Fruit fly (Drosophila melanogaster) whole organism, embryonic: ENCODE data around the gene CG42390.
A peak's percentile ranks its signal among the peaks of the same experiment; 100 is the strongest.

Experiments
- Ada2b ChIP-seq: fragments of 200-800 bp; sonication (Bioruptor generic); IDR thresholded peaks from 2 replicates; pipeline ENCODE4 v1.3.6; 2022; ENCODE audit warnings: missing biosample characterization, missing genetic modification characterization
- Aef1 ChIP-seq: fragments of 200-800 bp; sonication (Bioruptor generic); IDR thresholded peaks from 3 replicates; pipeline ENCODE4 v1.3.6; 2022; ENCODE audit warnings: missing biosample characterization, missing genetic modification characterization
- Asciz ChIP-seq: fragments of 200-800 bp; sonication (Bioruptor generic); optimal IDR thresholded peaks from 2 replicates; lab custom pipeline; 2017; ENCODE audit warnings: missing biosample characterization, mild to moderate bottlenecking, missing genetic modification characterization, missing genetic modification reagents
- Bteb2 ChIP-seq: fragments of 200-800 bp; sonication (Bioruptor generic); optimal IDR thresholded peaks from 2 replicates; lab custom pipeline; 2016; ENCODE audit warnings: missing biosample characterization, missing genetic modification characterization
- CG10462 ChIP-seq: fragments of 200-800 bp; sonication (Bioruptor generic); optimal IDR thresholded peaks from 2 replicates; lab custom pipeline; 2016; ENCODE audit warnings: missing biosample characterization, missing genetic modification characterization
- CG11560 ChIP-seq: fragments of 200-800 bp; sonication (Bioruptor generic); IDR thresholded peaks from 3 replicates; pipeline ENCODE4 v1.3.6; 2022; ENCODE audit warnings: missing biosample characterization, missing genetic modification characterization
- CG11695 ChIP-seq: fragments of 200-800 bp; sonication (Bioruptor generic); IDR thresholded peaks from 3 replicates; pipeline ENCODE4 v1.3.6; 2022; ENCODE audit warnings: missing biosample characterization, missing genetic modification characterization
- CG15269 ChIP-seq: fragments of 200-800 bp; sonication (Bioruptor generic); optimal IDR thresholded peaks from 2 replicates; lab custom pipeline; 2018; ENCODE audit warnings: missing biosample characterization, mild to moderate bottlenecking, missing genetic modification characterization, moderate library complexity
- CG17385 ChIP-seq: fragments of 200-800 bp; sonication (Bioruptor generic); optimal IDR thresholded peaks from 3 replicates; lab custom pipeline; 2018; ENCODE audit warnings: missing biosample characterization, mild to moderate bottlenecking, missing genetic modification characterization
- CG17912 ChIP-seq: fragments of 200-800 bp; sonication (Bioruptor generic); optimal IDR thresholded peaks from 2 replicates; lab custom pipeline; 2018; ENCODE audit warnings: missing biosample characterization, mild to moderate bottlenecking, missing genetic modification characterization
- CG2875 ChIP-seq: fragments of 200-800 bp; sonication (Bioruptor generic); optimal IDR thresholded peaks from 2 replicates; lab custom pipeline; 2017; ENCODE audit warnings: missing biosample characterization, mild to moderate bottlenecking, missing genetic modification characterization, missing genetic modification reagents
- CG31441 ChIP-seq: fragments of 200-800 bp; sonication (Bioruptor generic); IDR thresholded peaks from 2 replicates; pipeline ENCODE4 v1.3.6; 2022; ENCODE audit warnings: missing biosample characterization, missing genetic modification characterization
- CG6765 ChIP-seq: fragments of 200-800 bp; sonication (Bioruptor generic); optimal IDR thresholded peaks from 3 replicates; lab custom pipeline; 2017; ENCODE audit warnings: missing biosample characterization, mild to moderate bottlenecking, missing genetic modification characterization
- CG6813 ChIP-seq: fragments of 200-800 bp; sonication (Bioruptor generic); optimal IDR thresholded peaks from 2 replicates; lab custom pipeline; 2017; ENCODE audit warnings: missing biosample characterization, missing genetic modification characterization, mild to moderate bottlenecking, moderate library complexity, missing genetic modification reagents
- CG9797 ChIP-seq: fragments of 200-800 bp; sonication (Bioruptor generic); optimal IDR thresholded peaks from 3 replicates; lab custom pipeline; 2018; ENCODE audit warnings: missing biosample characterization, mild to moderate bottlenecking, missing genetic modification characterization
- D ChIP-seq, 2 experiments: fragments of 200-800 bp in 1 of 2; fragments of >200 bp in 1 of 2; sonication (Bioruptor generic) in 1 of 2; optimal IDR thresholded peaks; 2 replicates in 1 of 2; 3 replicates in 1 of 2; lab custom pipeline; 2017; ENCODE audit warnings: mild to moderate bottlenecking in 1 of 2, missing biosample characterization in 1 of 2, missing genetic modification characterization in 1 of 2, missing genetic modification reagents in 1 of 2
- Dek ChIP-seq: fragments of 200-800 bp; sonication (Bioruptor generic); optimal IDR thresholded peaks from 3 replicates; lab custom pipeline; 2019; ENCODE audit warnings: missing biosample characterization, mild to moderate bottlenecking, missing genetic modification characterization, moderate library complexity
- Drgx ChIP-seq: fragments of 200-800 bp; sonication (Bioruptor generic); IDR thresholded peaks from 2 replicates; pipeline ENCODE4 v1.3.6; 2022; ENCODE audit warnings: missing biosample characterization, missing genetic modification characterization
- E2f1 ChIP-seq: fragments of 200-800 bp; sonication (Bioruptor generic); IDR thresholded peaks from 2 replicates; pipeline ENCODE4 v1.3.6; 2022; ENCODE audit warnings: missing biosample characterization, missing genetic modification characterization
- H2.0 ChIP-seq: fragments of 200-800 bp; sonication (Bioruptor generic); IDR thresholded peaks from 2 replicates; pipeline ENCODE4 v1.3.6; 2022; ENCODE audit warnings: missing biosample characterization, missing genetic modification characterization
- Lhr ChIP-seq: fragments of 200-800 bp; sonication (Bioruptor generic); optimal IDR thresholded peaks from 3 replicates; lab custom pipeline; 2017; ENCODE audit warnings: mild to moderate bottlenecking, missing biosample characterization, missing genetic modification reagents, missing genetic modification characterization
- MTF-1 ChIP-seq: fragments of 200-800 bp; sonication (Bioruptor generic); optimal IDR thresholded peaks from 2 replicates; lab custom pipeline; 2018; ENCODE audit warnings: missing biosample characterization, mild to moderate bottlenecking, missing genetic modification characterization, borderline replicate concordance
- Max ChIP-seq: fragments of 200-800 bp; sonication (Bioruptor generic); optimal IDR thresholded peaks from 2 replicates; lab custom pipeline; 2016; ENCODE audit warnings: missing biosample characterization, mild to moderate bottlenecking, missing genetic modification characterization
- NC2β ChIP-seq: fragments of 200-800 bp; sonication (Bioruptor generic); optimal IDR thresholded peaks from 2 replicates; lab custom pipeline; 2016; ENCODE audit warnings: missing biosample characterization, missing genetic modification characterization
- Oli ChIP-seq: fragments of 200-800 bp; sonication (Bioruptor generic); optimal IDR thresholded peaks from 2 replicates; lab custom pipeline; 2018; ENCODE audit warnings: missing biosample characterization, mild to moderate bottlenecking, missing genetic modification characterization, moderate library complexity
- Scr ChIP-seq: fragments of 200-800 bp; sonication (Bioruptor generic); IDR thresholded peaks from 2 replicates; pipeline ENCODE4 v1.3.6; 2022; ENCODE audit warnings: missing biosample characterization, missing genetic modification characterization; ENCODE audit not compliant: partially characterized antibody
- ara ChIP-seq: fragments of 200-800 bp; sonication (Bioruptor generic); IDR thresholded peaks from 2 replicates; pipeline ENCODE4 v1.3.6; 2022; ENCODE audit warnings: missing biosample characterization, missing genetic modification characterization
- btn ChIP-seq: fragments of 200-800 bp; sonication (Bioruptor generic); optimal IDR thresholded peaks from 2 replicates; lab custom pipeline; 2016; ENCODE audit warnings: missing biosample characterization, missing genetic modification characterization
- chn ChIP-seq: fragments of 200-800 bp; sonication (Bioruptor generic); optimal IDR thresholded peaks from 2 replicates; lab custom pipeline; 2016; ENCODE audit warnings: missing biosample characterization, missing genetic modification characterization
- dysf ChIP-seq: fragments of 200-800 bp; sonication (Bioruptor generic); IDR thresholded peaks from 3 replicates; pipeline ENCODE4 v1.3.6; 2022; ENCODE audit warnings: missing biosample characterization, missing genetic modification characterization
- emc ChIP-seq: fragments of 200-800 bp; sonication (Bioruptor generic); optimal IDR thresholded peaks from 2 replicates; lab custom pipeline; 2016; ENCODE audit warnings: missing biosample characterization, missing genetic modification characterization
- exex ChIP-seq: fragments of 200-800 bp; sonication (Bioruptor generic); optimal IDR thresholded peaks from 4 replicates; lab custom pipeline; 2018; ENCODE audit warnings: missing biosample characterization, mild to moderate bottlenecking, missing genetic modification characterization, moderate library complexity
- fd96Cb ChIP-seq: fragments of 200-800 bp; sonication (Bioruptor generic); optimal IDR thresholded peaks from 2 replicates; lab custom pipeline; 2018; ENCODE audit warnings: missing biosample characterization, mild to moderate bottlenecking, missing genetic modification characterization, moderate library complexity
- insv ChIP-seq, 2 experiments: fragments of 200-800 bp; sonication (Bioruptor generic); optimal IDR thresholded peaks; 3 replicates each; lab custom pipeline; 2016 to 2018; ENCODE audit warnings: missing biosample characterization in 2 of 2, missing genetic modification characterization in 2 of 2
- jumu ChIP-seq: fragments of 200-800 bp; sonication (Bioruptor generic); optimal IDR thresholded peaks from 3 replicates; lab custom pipeline; 2016; ENCODE audit warnings: missing biosample characterization, missing genetic modification characterization
- knrl ChIP-seq: fragments of 200-800 bp; sonication (Bioruptor generic); IDR thresholded peaks from 3 replicates; pipeline ENCODE4 v1.3.6; 2022; ENCODE audit warnings: missing biosample characterization, missing genetic modification characterization; ENCODE audit not compliant: partially characterized antibody
- nerfin-1 ChIP-seq: fragments of 200-800 bp; sonication (Bioruptor generic); optimal IDR thresholded peaks from 3 replicates; lab custom pipeline; 2019; ENCODE audit warnings: missing biosample characterization, mild to moderate bottlenecking, missing genetic modification characterization, moderate library complexity
- nerfin-2 ChIP-seq: fragments of 200-800 bp; sonication (Bioruptor generic); IDR thresholded peaks from 2 replicates; pipeline ENCODE4 v1.3.6; 2022; ENCODE audit warnings: missing biosample characterization, missing genetic modification characterization; ENCODE audit not compliant: partially characterized antibody
- odd ChIP-seq: fragments of 200-800 bp; sonication (Bioruptor generic); optimal IDR thresholded peaks from 2 replicates; lab custom pipeline; 2017; ENCODE audit warnings: missing biosample characterization, mild to moderate bottlenecking, missing genetic modification characterization
- otp ChIP-seq: fragments of 200-800 bp; sonication (Bioruptor generic); IDR thresholded peaks from 3 replicates; pipeline ENCODE4, ENCODE4 v1.3.6; 2022; ENCODE audit warnings: missing biosample characterization, missing genetic modification characterization
- pb ChIP-seq: fragments of 200-800 bp; sonication (Bioruptor generic); optimal IDR thresholded peaks from 3 replicates; lab custom pipeline; 2016; ENCODE audit warnings: missing biosample characterization, missing genetic modification characterization
- pum ChIP-seq: fragments of 200-800 bp; sonication (Bioruptor generic); optimal IDR thresholded peaks from 2 replicates; lab custom pipeline; 2016; ENCODE audit warnings: missing biosample characterization, missing genetic modification characterization
- pzg ChIP-seq: fragments of 200-800 bp; sonication (Bioruptor generic); optimal IDR thresholded peaks from 3 replicates; lab custom pipeline; 2018; ENCODE audit warnings: missing biosample characterization, mild to moderate bottlenecking, missing genetic modification characterization, moderate library complexity
- repo ChIP-seq: fragments of 200-800 bp; sonication (Bioruptor generic); optimal IDR thresholded peaks from 2 replicates; lab custom pipeline; 2016; ENCODE audit warnings: missing biosample characterization, missing genetic modification characterization
- sc ChIP-seq, 3 experiments: fragments of >200 bp in 2 of 3; fragments of 200-800 bp in 1 of 3; sonication (Bioruptor generic) in 1 of 3; optimal IDR thresholded peaks; 2 replicates in 2 of 3; 3 replicates in 1 of 3; lab custom pipeline; 2017; ENCODE audit warnings: mild to moderate bottlenecking in 1 of 3, missing biosample characterization in 1 of 3, missing genetic modification characterization in 1 of 3, missing genetic modification reagents in 1 of 3
- shn ChIP-seq: fragments of 200-800 bp; sonication (Bioruptor generic); optimal IDR thresholded peaks from 3 replicates; lab custom pipeline; 2016; ENCODE audit warnings: missing biosample characterization, missing genetic modification characterization
- slbo ChIP-seq: fragments of 200-800 bp; sonication (Bioruptor generic); IDR thresholded peaks from 2 replicates; pipeline ENCODE4 v1.3.6; 2022; ENCODE audit warnings: missing biosample characterization, missing genetic modification characterization
- tap ChIP-seq: fragments of 200-800 bp; optimal IDR thresholded peaks from 3 replicates; lab custom pipeline; 2019; ENCODE audit warnings: missing biosample characterization, mild to moderate bottlenecking, missing genetic modification characterization, moderate library complexity
- trh ChIP-seq: fragments of 200-800 bp; sonication (Bioruptor generic); optimal IDR thresholded peaks from 2 replicates; lab custom pipeline; 2016; ENCODE audit warnings: missing biosample characterization, missing genetic modification characterization
- zfh1 ChIP-seq: fragments of 200-800 bp; sonication (Bioruptor generic); IDR thresholded peaks from 3 replicates; pipeline ENCODE4 v1.3.6; 2022; ENCODE audit warnings: missing biosample characterization, missing genetic modification characterization

Gene CG42390

dm6 chr3R:22139113-22139512, 19.3 kb downstream of the CG42390 start (continued):
- TF ChIP-seq zfh1 (GFP tag; lab: Robert Waterston, UW) (peak; percentile 91), pb (GFP tag; lab: Kevin White, UChicago) (peak; percentile 37), nerfin-1 (tag; lab: Kevin White, UChicago) (no peak), otp (GFP tag; lab: Robert Waterston, UW) (peak; percentile 79; the same call in 2 of the 3 replicates), chn (GFP tag; lab: Kevin White, UChicago) (peak; percentile 60), Aef1 (GFP tag; lab: Robert Waterston, UW) (peak; percentile 61; the same call in 2 of the 3 replicates), repo (peak; percentile 51), Scr (GFP tag; lab: Robert Waterston, UW) (no peak), emc (GFP tag; lab: Kevin White, UChicago) (no peak), exex (no peak), CG6813 (GFP tag; lab: Kevin White, UChicago) (peak; percentile 70), CG11695 (GFP tag; lab: Robert Waterston, UW) (peak; percentile 52; the same call in 1 of the 3 replicates), E2f1 (GFP tag; lab: Robert Waterston, UW) (peak; percentile 80), CG17385 (peak; percentile 30), shn (peak; percentile 37), Lhr (GFP tag; lab: Kevin White, UChicago) (peak; percentile 26), CG15269 (tag; lab: Kevin White, UChicago) (peak; percentile 34), CG6765 (GFP tag; lab: Kevin White, UChicago) (no peak), CG10462 (peak; percentile 54), Dek (no peak), odd (GFP tag; lab: Kevin White, UChicago) (peak; percentile 35), nerfin-2 (GFP tag; lab: Robert Waterston, UW) (no peak), fd96Cb (tag; lab: Kevin White, UChicago) (peak; percentile 77), H2.0 (peak; percentile 76), Drgx (GFP tag; lab: Robert Waterston, UW) (peak; percentile 85), knrl (GFP tag; lab: Robert Waterston, UW) (no peak), CG11560 (tag; lab: Robert Waterston, UW) (no peak), sc (optimal IDR thresholded peaks at IDR 0.05; lab: Kevin White, UChicago) (no peak), sc (GFP tag; optimal IDR thresholded peaks at IDR 0.05; lab: Kevin White, UChicago) (peak; percentile 37), slbo (GFP tag; lab: Robert Waterston, UW) (peak; percentile 68), NC2β (GFP tag; lab: Kevin White, UChicago) (peak; percentile 39), ara (GFP tag; lab: Robert Waterston, UW) (peak; percentile 84), Bteb2 (no peak), D (optimal IDR thresholded peaks at IDR 0.05; lab: Kevin White, UChicago) (no peak), D (GFP tag; optimal IDR thresholded peaks at IDR 0.05; lab: Kevin White, UChicago) (peak; percentile 69), jumu (peak; percentile 74), pzg (no peak), CG2875 (GFP tag; lab: Kevin White, UChicago) (peak; percentile 64), Oli (tag; lab: Kevin White, UChicago) (peak; percentile 70), Ada2b (GFP tag; lab: Robert Waterston, UW) (peak; percentile 66), pum (GFP tag; lab: Kevin White, UChicago) (peak; percentile 65), Max (peak; percentile 52), MTF-1 (GFP tag; lab: Kevin White, UChicago) (peak; percentile 25), dysf (peak; percentile 64), btn (peak; percentile 43), insv (GFP tag; optimal IDR thresholded peaks at IDR 0.05; lab: Kevin White, UChicago) (no peak), Asciz (GFP tag; lab: Kevin White, UChicago) (peak; percentile 48), CG9797 (GFP tag; lab: Kevin White, UChicago) (no peak), tap (tag; lab: Kevin White, UChicago) (peak; percentile 31), CG17912 (GFP tag; lab: Kevin White, UChicago) (no peak), CG31441 (GFP tag; lab: Robert Waterston, UW) (peak; percentile 75), trh (no peak)
